Fruit fly (Drosophila melanogaster) whole organism, pupa: Measurements from ENCODE around the gene grp.

Source experiments
- CG10348 ChIP-seq: fragments of 200-800 bp; sonication (Bioruptor generic); IDR thresholded peaks from 2 replicates; pipeline ENCODE4 v1.3.6; 2022; ENCODE audit warnings: missing biosample characterization, missing genetic modification characterization
- CG12605 ChIP-seq: fragments of 200-800 bp; sonication (Bioruptor generic); IDR thresholded peaks from 2 replicates; pipeline ENCODE4 v1.3.6; 2022; ENCODE audit warnings: missing biosample characterization, missing genetic modification characterization
- CG13204 ChIP-seq: fragments of 200-800 bp; sonication (Bioruptor generic); optimal IDR thresholded peaks from 2 replicates; lab custom pipeline; 2018; ENCODE audit warnings: missing biosample characterization, mild to moderate bottlenecking, missing genetic modification characterization, moderate library complexity
- CG14655 ChIP-seq: fragments of 200-800 bp; sonication (Bioruptor generic); optimal IDR thresholded peaks from 3 replicates; lab custom pipeline; 2017; ENCODE audit warnings: mild to moderate bottlenecking, missing biosample characterization, missing genetic modification reagents, missing genetic modification characterization
- CG15710 ChIP-seq: fragments of 200-800 bp; sonication (Bioruptor generic); optimal IDR thresholded peaks from 2 replicates; lab custom pipeline; 2018; ENCODE audit warnings: missing biosample characterization, mild to moderate bottlenecking, missing genetic modification characterization, moderate library complexity
- CG17806 ChIP-seq: fragments of 200-800 bp; sonication (Bioruptor generic); optimal IDR thresholded peaks from 2 replicates; lab custom pipeline; 2018; ENCODE audit warnings: missing biosample characterization, mild to moderate bottlenecking, missing genetic modification characterization, moderate library complexity
- CG32121 ChIP-seq: fragments of 200-800 bp; sonication (Bioruptor generic); IDR thresholded peaks from 2 replicates; pipeline ENCODE4 v1.3.6; 2022; ENCODE audit warnings: missing biosample characterization, missing genetic modification characterization
- CG34367 ChIP-seq: fragments of 200-800 bp; sonication (Bioruptor generic); optimal IDR thresholded peaks from 2 replicates; lab custom pipeline; 2018; ENCODE audit warnings: missing biosample characterization, mild to moderate bottlenecking, missing genetic modification characterization
- CG4496 ChIP-seq: fragments of 200-800 bp; sonication (Bioruptor generic); IDR thresholded peaks from 3 replicates; pipeline ENCODE4 v1.3.6; 2022; ENCODE audit warnings: missing biosample characterization, missing genetic modification characterization
- CG8159 ChIP-seq: fragments of 200-800 bp; sonication (Bioruptor generic); optimal IDR thresholded peaks from 3 replicates; lab custom pipeline; 2018; ENCODE audit warnings: missing biosample characterization, mild to moderate bottlenecking, missing genetic modification characterization, moderate library complexity
- CG8301 ChIP-seq: fragments of 200-800 bp; sonication (Bioruptor generic); optimal IDR thresholded peaks from 2 replicates; lab custom pipeline; 2018; ENCODE audit warnings: missing biosample characterization, mild to moderate bottlenecking, missing genetic modification characterization
- CG9948 ChIP-seq: fragments of 200-800 bp; sonication (Bioruptor generic); optimal IDR thresholded peaks from 2 replicates; lab custom pipeline; 2018; ENCODE audit warnings: missing biosample characterization, mild to moderate bottlenecking, missing genetic modification characterization, moderate library complexity
- D1 ChIP-seq: fragments of 200-800 bp; sonication (Bioruptor generic); optimal IDR thresholded peaks from 2 replicates; lab custom pipeline; 2018; ENCODE audit warnings: missing biosample characterization, mild to moderate bottlenecking, missing genetic modification characterization, moderate library complexity
- EcR ChIP-seq: fragments of 200-800 bp; sonication (Bioruptor generic); optimal IDR thresholded peaks from 3 replicates; lab custom pipeline; 2019; ENCODE audit warnings: missing biosample characterization, missing genetic modification characterization, mild to moderate bottlenecking, moderate library complexity, missing genetic modification reagents
- Ets98B ChIP-seq: fragments of 200-800 bp; sonication (Bioruptor generic); IDR thresholded peaks from 2 replicates; pipeline ENCODE4 v1.3.6; 2022; ENCODE audit warnings: missing biosample characterization, missing genetic modification characterization
- Pif1A ChIP-seq: fragments of 200-800 bp; sonication (Bioruptor generic); optimal IDR thresholded peaks from 3 replicates; lab custom pipeline; 2016; ENCODE audit warnings: missing biosample characterization, missing genetic modification characterization
- Pif1B ChIP-seq: fragments of 200-800 bp; sonication (Bioruptor generic); optimal IDR thresholded peaks from 3 replicates; lab custom pipeline; 2016; ENCODE audit warnings: missing biosample characterization, missing genetic modification characterization
- Snoo ChIP-seq: fragments of 200-800 bp; sonication (Bioruptor generic); optimal IDR thresholded peaks from 3 replicates; lab custom pipeline; 2017; ENCODE audit warnings: missing biosample characterization, mild to moderate bottlenecking, missing genetic modification characterization, inconsistent platforms
- fd96Ca ChIP-seq: fragments of 200-800 bp; sonication (Bioruptor generic); IDR thresholded peaks from 3 replicates; pipeline ENCODE4 v1.3.6; 2022; ENCODE audit warnings: missing biosample characterization, missing genetic modification characterization
- gl ChIP-seq: fragments of 200-800 bp; sonication (Bioruptor generic); optimal IDR thresholded peaks from 2 replicates; lab custom pipeline; 2018; ENCODE audit warnings: missing biosample characterization, mild to moderate bottlenecking, missing genetic modification characterization
- rn ChIP-seq: fragments of 200-800 bp; sonication (Bioruptor generic); IDR thresholded peaks from 2 replicates; pipeline ENCODE4 v1.3.6; 2022; ENCODE audit warnings: missing biosample characterization, missing genetic modification characterization

The grp gene

dm6 chr2L:16715133-16715833 lies 35.4 kb downstream of the grp start:
- no peak for TF ChIP-seq Pif1A (GFP tag; lab: Kevin White, UChicago)
- no peak for TF ChIP-seq CG10348 (GFP tag; lab: Robert Waterston, UW)
- TF ChIP-seq Pif1B (GFP tag; lab: Kevin White, UChicago) = no peak
- TF ChIP-seq CG14655 = no peak
- TF ChIP-seq CG8159 (tag; lab: Kevin White, UChicago) = no peak
- TF ChIP-seq rn (GFP tag; lab: Robert Waterston, UW) = no peak

dm6 chr2L:16715841-16716701 lies 36.2 kb downstream of the grp start, which contains the start of the genes Cyt-c-d and CG31808:
TSS of gene Cyt-c-d (plus strand) at chr2L:16715891.
TSS of gene CG31808 (minus strand) at chr2L:16716195.
- TF ChIP-seq CG10348 (GFP tag; lab: Robert Waterston, UW) (peak; percentile 95), Pif1A (GFP tag; lab: Kevin White, UChicago) (peak; percentile 98), CG15710 (tag; lab: Kevin White, UChicago) (peak; percentile 94), fd96Ca (GFP tag; lab: Robert Waterston, UW) (peak; percentile 99), CG4496 (GFP tag; lab: Robert Waterston, UW) (no peak; the same call in 2 of the 3 replicates), CG17806 (tag; lab: Kevin White, UChicago) (peak; percentile 95), D1 (tag; lab: Kevin White, UChicago) (peak; percentile 89), CG12605 (GFP tag; lab: Robert Waterston, UW) (peak; percentile 99), rn (GFP tag; lab: Robert Waterston, UW) (peak; percentile 97), CG8301 (tag; lab: Kevin White, UChicago) (peak; percentile 99), CG34367 (tag; lab: Kevin White, UChicago) (peak; percentile 93), CG13204 (peak; percentile 82), CG8159 (tag; lab: Kevin White, UChicago) (peak; percentile 94), Ets98B (GFP tag; lab: Robert Waterston, UW) (peak; percentile 99), EcR (GFP tag; lab: Kevin White, UChicago) (peak; percentile 32), CG32121 (GFP tag; lab: Robert Waterston, UW) (peak; percentile 99), gl (tag; lab: Kevin White, UChicago) (peak; percentile 85), CG9948 (tag; lab: Kevin White, UChicago) (peak; percentile 95), Snoo (tag; lab: Kevin White, UChicago) (peak; percentile 96), Pif1B (GFP tag; lab: Kevin White, UChicago) (peak; percentile 98), CG14655 (peak; percentile 99)

dm6 chr2L:16716771-16717170 lies 36.9 kb downstream of the grp start:
- TF ChIP-seq Ets98B (GFP tag; lab: Robert Waterston, UW) (no peak), fd96Ca (GFP tag; lab: Robert Waterston, UW) (no peak), CG8159 (tag; lab: Kevin White, UChicago) (no peak), CG34367 (tag; lab: Kevin White, UChicago) (no peak), CG17806 (tag; lab: Kevin White, UChicago) (no peak), CG9948 (tag; lab: Kevin White, UChicago) (no peak), CG32121 (GFP tag; lab: Robert Waterston, UW) (peak; percentile 63)

dm6 chr2L:16718446-16719173 lies 38.8 kb downstream of the grp start:
- TF ChIP-seq EcR (GFP tag; lab: Kevin White, UChicago) = no peak
- TF ChIP-seq CG10348 (GFP tag; lab: Robert Waterston, UW) = no peak
- no peak for TF ChIP-seq CG15710 (tag; lab: Kevin White, UChicago)
- TF ChIP-seq CG34367 (tag; lab: Kevin White, UChicago) = no peak
- TF ChIP-seq CG8301 (tag; lab: Kevin White, UChicago) = peak; percentile 40
- no peak for TF ChIP-seq CG13204
- no peak for TF ChIP-seq CG9948 (tag; lab: Kevin White, UChicago)
- TF ChIP-seq fd96Ca (GFP tag; lab: Robert Waterston, UW) = no peak
- no peak for TF ChIP-seq CG12605 (GFP tag; lab: Robert Waterston, UW)
- TF ChIP-seq Pif1A (GFP tag; lab: Kevin White, UChicago) = no peak
- peak; percentile 46 for TF ChIP-seq CG14655
- TF ChIP-seq Ets98B (GFP tag; lab: Robert Waterston, UW) = peak; percentile 37; the same call in 1 of the 2 replicates
- TF ChIP-seq CG8159 (tag; lab: Kevin White, UChicago) = no peak
- 0 out of 2 replicates have a peak, but pooled peaks have one; percentile 4 for TF ChIP-seq rn (GFP tag; lab: Robert Waterston, UW)
- TF ChIP-seq Pif1B (GFP tag; lab: Kevin White, UChicago) = no peak
- no peak for TF ChIP-seq gl (tag; lab: Kevin White, UChicago)
- TF ChIP-seq D1 (tag; lab: Kevin White, UChicago) = no peak
- TF ChIP-seq Snoo (tag; lab: Kevin White, UChicago) = no peak
- TF ChIP-seq CG4496 (GFP tag; lab: Robert Waterston, UW) = 0 out of 3 replicates have a peak, but pooled peaks have one; percentile 43
- no peak for TF ChIP-seq CG17806 (tag; lab: Kevin White, UChicago)
- peak; percentile 54 for TF ChIP-seq CG32121 (GFP tag; lab: Robert Waterston, UW)
